Worm (Caenorhabditis elegans) whole organism, midembryonic: ENCODE measurements around the gene acds-10.

ENCODE experiments used
- T22C8.4 ChIP-seq: fragments of 200-800 bp; sonication (Bioruptor generic); IDR thresholded peaks from 2 replicates; pipeline ENCODE4 v1.3.6; 2022; ENCODE audit warnings: missing genetic modification characterization, missing compliant biosample characterization
- cog-1 ChIP-seq: sonication (generic microtip); optimal IDR thresholded peaks from 2 replicates; lab custom pipeline; 2016; ENCODE audit warnings: missing genetic modification characterization, missing compliant biosample characterization
- flt-1 ChIP-seq: fragments of 200-800 bp; sonication (Bioruptor generic); IDR thresholded peaks from 2 replicates; pipeline ENCODE4 v1.3.6; 2022; ENCODE audit warnings: missing genetic modification characterization, missing compliant biosample characterization
- klf-2 ChIP-seq: fragments of 200-800 bp; sonication (Bioruptor generic); conservative IDR thresholded peaks from 2 replicates; pipeline ENCODE4 v1.3.6; 2022; ENCODE audit warnings: missing genetic modification reagents, missing genetic modification characterization, missing compliant biosample characterization
- med-1 ChIP-seq: sonication (generic microtip); optimal IDR thresholded peaks from 2 replicates; lab custom pipeline; 2017; ENCODE audit warnings: missing genetic modification characterization, mild to moderate bottlenecking, missing compliant biosample characterization, antibody characterized with exemption, missing genetic modification reagents; ENCODE audit not compliant: insufficient read depth
- ref-1 ChIP-seq: fragments of 200-800 bp; sonication (Bioruptor generic); conservative IDR thresholded peaks from 2 replicates; pipeline ENCODE4 v1.3.6; 2022; ENCODE audit warnings: missing genetic modification reagents, missing genetic modification characterization, missing compliant biosample characterization
- tab-1 ChIP-seq: fragments of 200-800 bp; sonication (Bioruptor generic); IDR thresholded peaks from 2 replicates; pipeline ENCODE4 v1.3.6; 2022; ENCODE audit warnings: missing genetic modification characterization, missing compliant biosample characterization
- ztf-23 ChIP-seq: fragments of 200-800 bp; sonication (Bioruptor generic); IDR thresholded peaks from 2 replicates; pipeline ENCODE4 v1.3.6; 2022; ENCODE audit warnings: missing genetic modification reagents, missing genetic modification characterization, missing compliant biosample characterization
- ztf-29 ChIP-seq: fragments of 200-800 bp; sonication (Bioruptor generic); IDR thresholded peaks from 2 replicates; pipeline ENCODE4 v1.3.6; 2022; ENCODE audit warnings: missing genetic modification reagents, missing genetic modification characterization, missing compliant biosample characterization

acds-10 gene

ce11 chrV:5716508-5716907 lies 31.1 kb upstream of the acds-10 start, which contains the start of gene K09H11.9:
Gene K09H11.9, minus strand, starts transcription at chrV:5716608.
- TF ChIP-seq T22C8.4 (GFP tag; lab: Robert Waterston, UW) (no peak), klf-2 (GFP tag; lab: Robert Waterston, UW) (no peak), tab-1 (GFP tag; lab: Robert Waterston, UW) (no peak), flt-1 (GFP tag; lab: Robert Waterston, UW) (no peak), cog-1 (no peak), ztf-29 (GFP tag; lab: Robert Waterston, UW) (no peak), ztf-23 (GFP tag; lab: Robert Waterston, UW) (no peak)

ce11 chrV:5717237-5717935 lies 30.2 kb upstream of the acds-10 start, which contains the start of gene rga-3:
Gene rga-3, plus strand, starts transcription at chrV:5717885.
- TF ChIP-seq klf-2 (GFP tag; lab: Robert Waterston, UW) (no peak), tab-1 (GFP tag; lab: Robert Waterston, UW) (no peak), ref-1 (no peak), flt-1 (GFP tag; lab: Robert Waterston, UW) (no peak), cog-1 (no peak), ztf-23 (GFP tag; lab: Robert Waterston, UW) (no peak), T22C8.4 (GFP tag; lab: Robert Waterston, UW) (no peak), ztf-29 (GFP tag; lab: Robert Waterston, UW) (no peak), med-1 (no peak)

- TF ChIP-seq tab-1 (GFP tag; lab: Robert Waterston, UW): no peak
- no peak for TF ChIP-seq klf-2 (GFP tag; lab: Robert Waterston, UW)
- no peak for TF ChIP-seq ztf-23 (GFP tag; lab: Robert Waterston, UW)
- TF ChIP-seq T22C8.4 (GFP tag; lab: Robert Waterston, UW): no peak
- no peak for TF ChIP-seq med-1
- TF ChIP-seq ref-1: no peak
- no peak for TF ChIP-seq flt-1 (GFP tag; lab: Robert Waterston, UW)
- TF ChIP-seq cog-1: no peak
- TF ChIP-seq ztf-29 (GFP tag; lab: Robert Waterston, UW): no peak
Observed at ce11 chrV:5722093-5722492, 25.5 kb upstream of the acds-10 start.

ce11 chrV:5724395-5724794 lies 23.2 kb upstream of the acds-10 start:
- TF ChIP-seq cog-1 (no peak), med-1 (no peak), T22C8.4 (GFP tag; lab: Robert Waterston, UW) (no peak)

ce11 chrV:5726463-5726862 lies 21.2 kb upstream of the acds-10 start, which contains the start of gene K09H11.4:
Gene K09H11.4, minus strand, starts transcription at chrV:5726563.
- TF ChIP-seq ref-1 (no peak), klf-2 (GFP tag; lab: Robert Waterston, UW) (no peak), med-1 (no peak), tab-1 (GFP tag; lab: Robert Waterston, UW) (no peak), ztf-29 (GFP tag; lab: Robert Waterston, UW) (no peak), T22C8.4 (GFP tag; lab: Robert Waterston, UW) (no peak), ztf-23 (GFP tag; lab: Robert Waterston, UW) (no peak), flt-1 (GFP tag; lab: Robert Waterston, UW) (no peak), cog-1 (no peak)

ce11 chrV:5730783-5731182 lies 16.8 kb upstream of the acds-10 start, which contains the start of gene K09H11.15:
Gene K09H11.15, minus strand, starts transcription at chrV:5730883.
- TF ChIP-seq T22C8.4 (GFP tag; lab: Robert Waterston, UW) (no peak), med-1 (no peak), cog-1 (no peak), klf-2 (GFP tag; lab: Robert Waterston, UW) (no peak), tab-1 (GFP tag; lab: Robert Waterston, UW) (no peak), ztf-23 (GFP tag; lab: Robert Waterston, UW) (no peak)

ce11 chrV:5736068-5736467 lies 11.6 kb upstream of the acds-10 start, which contains the start of gene K09H11.6:
Gene K09H11.6, minus strand, starts transcription at chrV:5736168.
- TF ChIP-seq flt-1 (GFP tag; lab: Robert Waterston, UW) (no peak), ref-1 (no peak), T22C8.4 (GFP tag; lab: Robert Waterston, UW) (no peak), ztf-29 (GFP tag; lab: Robert Waterston, UW) (no peak), tab-1 (GFP tag; lab: Robert Waterston, UW) (no peak), cog-1 (no peak), med-1 (no peak), ztf-23 (GFP tag; lab: Robert Waterston, UW) (no peak), klf-2 (GFP tag; lab: Robert Waterston, UW) (no peak)

ce11 chrV:5739438-5739837 lies 8.2 kb upstream of the acds-10 start:
- no peak for TF ChIP-seq cog-1
- no peak for TF ChIP-seq ref-1
- no peak for TF ChIP-seq T22C8.4 (GFP tag; lab: Robert Waterston, UW)
- no peak for TF ChIP-seq ztf-23 (GFP tag; lab: Robert Waterston, UW)
- no peak for TF ChIP-seq klf-2 (GFP tag; lab: Robert Waterston, UW)
- no peak for TF ChIP-seq ztf-29 (GFP tag; lab: Robert Waterston, UW)
- TF ChIP-seq med-1: no peak
- no peak for TF ChIP-seq flt-1 (GFP tag; lab: Robert Waterston, UW)
- TF ChIP-seq tab-1 (GFP tag; lab: Robert Waterston, UW): no peak

ce11 chrV:5741237-5741636 lies 6.4 kb upstream of the acds-10 start:
- TF ChIP-seq cog-1: no peak
- no peak for TF ChIP-seq klf-2 (GFP tag; lab: Robert Waterston, UW)
- TF ChIP-seq ref-1: no peak
- no peak for TF ChIP-seq ztf-29 (GFP tag; lab: Robert Waterston, UW)
- TF ChIP-seq tab-1 (GFP tag; lab: Robert Waterston, UW): no peak
- no peak for TF ChIP-seq ztf-23 (GFP tag; lab: Robert Waterston, UW)
- TF ChIP-seq med-1: no peak
- no peak for TF ChIP-seq flt-1 (GFP tag; lab: Robert Waterston, UW)
- TF ChIP-seq T22C8.4 (GFP tag; lab: Robert Waterston, UW): no peak

ce11 chrV:5746237-5746636 lies 1.4 kb upstream of the acds-10 start:
- TF ChIP-seq ztf-29 (GFP tag; lab: Robert Waterston, UW) (no peak), T22C8.4 (GFP tag; lab: Robert Waterston, UW) (no peak), flt-1 (GFP tag; lab: Robert Waterston, UW) (no peak), ztf-23 (GFP tag; lab: Robert Waterston, UW) (no peak), klf-2 (GFP tag; lab: Robert Waterston, UW) (no peak), ref-1 (no peak), med-1 (no peak), tab-1 (GFP tag; lab: Robert Waterston, UW) (no peak), cog-1 (no peak)
